Worm (Caenorhabditis elegans) whole organism, L2 larva: ENCODE results near the gene atgl-1.

Source experiments
- C34F6.9 ChIP-seq: fragments of 150-350 bp; optimal IDR thresholded peaks from 2 replicates; lab custom pipeline; 2014; ENCODE audit warnings: missing biosample characterization, missing genetic modification characterization
- F13H6.1 ChIP-seq: sonication (generic microtip); optimal IDR thresholded peaks from 2 replicates; lab custom pipeline; 2016; ENCODE audit warnings: missing genetic modification characterization, missing compliant biosample characterization
- Y55F3AM.14 ChIP-seq: fragments of 200-800 bp; sonication (Bioruptor generic); optimal IDR thresholded peaks from 2 replicates; lab custom pipeline; 2018; ENCODE audit warnings: mild to moderate bottlenecking, missing genetic modification characterization, missing compliant biosample characterization
- alr-1 ChIP-seq: fragments of 150-350 bp; optimal IDR thresholded peaks from 2 replicates; lab custom pipeline; 2014; ENCODE audit warnings: missing biosample characterization, missing genetic modification characterization
- aly-2 ChIP-seq: fragments of 150-350 bp; optimal IDR thresholded peaks from 2 replicates; lab custom pipeline; 2014; ENCODE audit warnings: missing biosample characterization, missing genetic modification characterization
- ama-1 ChIP-seq: fragments of 150-350 bp; optimal IDR thresholded peaks from 2 replicates; lab custom pipeline; 2018; ENCODE audit warnings: inconsistent platforms
- blmp-1 ChIP-seq: sonication (generic microtip); optimal IDR thresholded peaks from 2 replicates; lab custom pipeline; 2017; ENCODE audit warnings: missing genetic modification characterization, mild to moderate bottlenecking, missing compliant biosample characterization, antibody characterized with exemption, moderate library complexity; ENCODE audit not compliant: insufficient read depth
- ceh-82 ChIP-seq: fragments of 150-350 bp; optimal IDR thresholded peaks from 2 replicates; lab custom pipeline; 2014; ENCODE audit warnings: missing biosample characterization, missing genetic modification characterization
- crh-2 ChIP-seq: sonication (generic microtip); optimal IDR thresholded peaks from 2 replicates; lab custom pipeline; 2017; ENCODE audit warnings: missing biosample characterization, missing genetic modification characterization
- elt-3 ChIP-seq: sonication (generic microtip); optimal IDR thresholded peaks from 2 replicates; lab custom pipeline; 2017; ENCODE audit warnings: missing biosample characterization, missing genetic modification characterization
- fos-1 ChIP-seq: fragments of 150-350 bp; optimal IDR thresholded peaks from 2 replicates; lab custom pipeline; 2014; ENCODE audit warnings: missing biosample characterization, missing genetic modification characterization
- gmeb-1 ChIP-seq: fragments of 150-350 bp; optimal IDR thresholded peaks from 2 replicates; lab custom pipeline; 2014; ENCODE audit warnings: missing biosample characterization, missing genetic modification characterization
- lin-11 ChIP-seq: fragments of 150-350 bp; sonication (generic microtip); optimal IDR thresholded peaks from 2 replicates; lab custom pipeline; 2014; ENCODE audit warnings: missing biosample characterization, missing genetic modification characterization, inconsistent platforms, mixed read lengths
- lin-13 ChIP-seq: fragments of 150-350 bp; optimal IDR thresholded peaks from 2 replicates; lab custom pipeline; 2014; ENCODE audit warnings: missing biosample characterization, missing genetic modification reagents, missing genetic modification characterization
- lin-39 ChIP-seq: fragments of 150-350 bp; optimal IDR thresholded peaks from 2 replicates; lab custom pipeline; 2014; ENCODE audit warnings: missing biosample characterization, missing genetic modification reagents, missing genetic modification characterization
- lsy-2 ChIP-seq, 2 experiments: fragments of 150-350 bp in 1 of 2; sonication (generic microtip) in 1 of 2; optimal IDR thresholded peaks; 2 replicates each; lab custom pipeline; 2014 to 2017; ENCODE audit warnings: missing biosample characterization in 2 of 2, missing genetic modification characterization in 2 of 2
- mbf-1 ChIP-seq: sonication (generic microtip); optimal IDR thresholded peaks from 2 replicates; lab custom pipeline; 2017; ENCODE audit warnings: missing biosample characterization, missing genetic modification characterization
- mdl-1 ChIP-seq, 2 experiments: fragments of 150-350 bp in 1 of 2; sonication (generic microtip) in 1 of 2; optimal IDR thresholded peaks; 2 replicates each; lab custom pipeline; 2017; ENCODE audit warnings: missing biosample characterization in 2 of 2, missing genetic modification characterization in 2 of 2
- nhr-10 ChIP-seq: sonication (generic microtip); optimal IDR thresholded peaks from 2 replicates; lab custom pipeline; 2017; ENCODE audit warnings: missing biosample characterization, missing genetic modification characterization
- nhr-11 ChIP-seq: fragments of 150-350 bp; optimal IDR thresholded peaks from 2 replicates; lab custom pipeline; 2014; ENCODE audit warnings: missing biosample characterization, missing genetic modification characterization
- nhr-12 ChIP-seq: fragments of 150-350 bp; optimal IDR thresholded peaks from 2 replicates; lab custom pipeline; 2014; ENCODE audit warnings: missing biosample characterization, missing genetic modification characterization
- nhr-129 ChIP-seq: fragments of 150-350 bp; optimal IDR thresholded peaks from 2 replicates; lab custom pipeline; 2014; ENCODE audit warnings: missing biosample characterization, missing genetic modification characterization
- nhr-21 ChIP-seq: fragments of 150-350 bp; optimal IDR thresholded peaks from 2 replicates; lab custom pipeline; 2014; ENCODE audit warnings: missing biosample characterization, missing genetic modification characterization
- nhr-237 ChIP-seq: fragments of 150-350 bp; optimal IDR thresholded peaks from 2 replicates; lab custom pipeline; 2014; ENCODE audit warnings: missing biosample characterization, missing genetic modification characterization
- nhr-25 ChIP-seq: fragments of 150-350 bp; sonication (generic microtip); optimal IDR thresholded peaks from 3 replicates; lab custom pipeline; 2014; ENCODE audit warnings: missing biosample characterization, missing genetic modification characterization
- nhr-6 ChIP-seq: fragments of 150-350 bp; optimal IDR thresholded peaks from 2 replicates; lab custom pipeline; 2014; ENCODE audit warnings: missing biosample characterization, missing genetic modification characterization
- nhr-77 ChIP-seq: fragments of 150-350 bp; optimal IDR thresholded peaks from 2 replicates; lab custom pipeline; 2014; ENCODE audit warnings: missing biosample characterization, missing genetic modification characterization
- sem-4 ChIP-seq: fragments of 150-350 bp; optimal IDR thresholded peaks from 2 replicates; lab custom pipeline; 2014; ENCODE audit warnings: missing biosample characterization, missing genetic modification reagents, missing genetic modification characterization
- skn-1 ChIP-seq: sonication (generic microtip); optimal IDR thresholded peaks from 2 replicates; lab custom pipeline; 2017; ENCODE audit warnings: missing biosample characterization, missing genetic modification characterization
- sma-3 ChIP-seq: sonication (generic microtip); optimal IDR thresholded peaks from 2 replicates; lab custom pipeline; 2016; ENCODE audit warnings: missing genetic modification reagents, missing genetic modification characterization, missing compliant biosample characterization
- sma-9 ChIP-seq, 2 experiments: fragments of 150-350 bp in 1 of 2; sonication (generic microtip) in 1 of 2; optimal IDR thresholded peaks; 2 replicates each; lab custom pipeline; 2014 to 2016; ENCODE audit warnings: missing genetic modification characterization in 2 of 2, mild to moderate bottlenecking in 1 of 2, missing biosample characterization in 1 of 2, missing compliant biosample characterization in 1 of 2, missing genetic modification reagents in 1 of 2, moderate library complexity in 1 of 2
- snpc-4 ChIP-seq: fragments of 150-350 bp; optimal IDR thresholded peaks from 2 replicates; lab custom pipeline; 2014; ENCODE audit warnings: missing biosample characterization, missing genetic modification characterization
- unc-39 ChIP-seq: fragments of 150-350 bp; optimal IDR thresholded peaks from 2 replicates; lab custom pipeline; 2014; ENCODE audit warnings: missing biosample characterization, missing genetic modification characterization
- unc-55 ChIP-seq: fragments of 150-350 bp; sonication (generic microtip); optimal IDR thresholded peaks from 3 replicates; lab custom pipeline; 2014; ENCODE audit warnings: missing biosample characterization, missing genetic modification reagents, missing genetic modification characterization
- unc-62 ChIP-seq: fragments of 150-350 bp; optimal IDR thresholded peaks from 2 replicates; lab custom pipeline; 2014; ENCODE audit warnings: missing biosample characterization, missing genetic modification reagents, missing genetic modification characterization
- zag-1 ChIP-seq: fragments of 150-350 bp; optimal IDR thresholded peaks from 2 replicates; lab custom pipeline; 2014; ENCODE audit warnings: missing biosample characterization, missing genetic modification characterization
- ztf-11 ChIP-seq: sonication (generic microtip); optimal IDR thresholded peaks from 2 replicates; lab custom pipeline; 2017; ENCODE audit warnings: missing biosample characterization, missing genetic modification characterization

Gene atgl-1

ce11 chrIII:6420995-6421404 is 1.7 kb upstream of the atgl-1 start (continued):
- no peak for TF ChIP-seq nhr-237 (tag; lab: Kevin White, UChicago)
- TF ChIP-seq mbf-1 (tag; lab: Kevin White, UChicago): no peak
- peak; percentile 55 for TF ChIP-seq ceh-82
- no peak for TF ChIP-seq lin-39
- peak; percentile 50 for TF ChIP-seq nhr-6 (tag; lab: Kevin White, UChicago)
- peak; percentile 95 for TF ChIP-seq sma-3
- no peak for TF ChIP-seq nhr-77
- TF ChIP-seq ama-1 (lab: Kevin White, UChicago): no peak
- no peak for TF ChIP-seq snpc-4 (tag; lab: Kevin White, UChicago)
- peak; percentile 81 for TF ChIP-seq sem-4 (tag; lab: Kevin White, UChicago)
- TF ChIP-seq nhr-129 (tag; lab: Kevin White, UChicago): peak; percentile 44
- peak; percentile 47 for TF ChIP-seq zag-1 (tag; lab: Kevin White, UChicago)
- TF ChIP-seq F13H6.1 (tag; lab: Kevin White, UChicago): peak; percentile 94
- peak; percentile 53 to 89 for TF ChIP-seq lsy-2 (tag; optimal IDR thresholded peaks at IDR 0.05; lab: Kevin White, UChicago)
- peak; percentile 89 for TF ChIP-seq Y55F3AM.14 (GFP tag; lab: Kevin White, UChicago)
- TF ChIP-seq gmeb-1 (tag; lab: Kevin White, UChicago): peak; percentile 85
- peak; percentile 71 for TF ChIP-seq lin-11 (tag; lab: Kevin White, UChicago)
- TF ChIP-seq mdl-1 (tag; optimal IDR thresholded peaks at IDR 0.05; lab: Kevin White, UChicago): peak; percentile 95 to 97
- peak; percentile 58 for TF ChIP-seq fos-1 (tag; lab: Kevin White, UChicago)
- TF ChIP-seq nhr-11 (tag; lab: Kevin White, UChicago): no peak
- TF ChIP-seq skn-1 (tag; lab: Kevin White, UChicago): no peak
- no peak for TF ChIP-seq aly-2
- peak; percentile 83 for TF ChIP-seq blmp-1 (tag; lab: Kevin White, UChicago)

DNA sequence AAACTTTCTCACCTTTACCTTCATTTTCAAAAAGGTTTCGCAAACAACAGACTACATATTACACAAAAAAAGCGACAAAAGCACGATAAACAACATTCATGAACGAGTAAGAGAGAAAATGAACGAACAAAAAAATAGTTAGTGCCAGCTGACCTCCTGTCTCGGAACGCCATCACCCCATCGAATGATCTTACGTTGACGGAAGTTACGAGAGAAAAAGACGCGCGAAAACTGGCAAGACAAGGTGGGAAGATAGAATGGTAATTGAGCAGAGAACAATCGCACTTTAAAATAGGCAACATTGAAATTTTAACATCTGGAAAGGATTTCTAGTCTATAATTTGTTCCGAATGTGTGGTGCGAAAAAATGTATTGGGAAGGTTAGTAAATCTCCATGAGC is 942 bp upstream of the atgl-1 start:
- no peak for TF ChIP-seq ztf-11 (tag; lab: Kevin White, UChicago)
- peak in 1 of 2 experiments; percentile 20 for TF ChIP-seq mdl-1 (tag; optimal IDR thresholded peaks at IDR 0.05; lab: Kevin White, UChicago)
- TF ChIP-seq nhr-129 (tag; lab: Kevin White, UChicago): peak; percentile 11
- TF ChIP-seq lin-13 (GFP tag; lab: Kevin White, UChicago): no peak
- no peak for TF ChIP-seq ceh-82
- TF ChIP-seq nhr-21 (tag; lab: Kevin White, UChicago): no peak
- no peak for TF ChIP-seq lsy-2 (tag; optimal IDR thresholded peaks at IDR 0.05; lab: Kevin White, UChicago)
- no peak for TF ChIP-seq nhr-11 (tag; lab: Kevin White, UChicago)
- peak; percentile 3 for TF ChIP-seq sma-9 (GFP tag; optimal IDR thresholded peaks at IDR 0.05; lab: Kevin White, UChicago)
- no peak for TF ChIP-seq sma-9 (tag; optimal IDR thresholded peaks at IDR 0.05; lab: Kevin White, UChicago)
- TF ChIP-seq crh-2 (tag; lab: Kevin White, UChicago): peak; percentile 26
- TF ChIP-seq aly-2: no peak
- no peak for TF ChIP-seq snpc-4 (tag; lab: Kevin White, UChicago)
- TF ChIP-seq nhr-10 (tag; lab: Kevin White, UChicago): no peak
- no peak for TF ChIP-seq unc-55 (GFP tag; lab: Kevin White, UChicago)
- TF ChIP-seq elt-3 (tag; lab: Kevin White, UChicago): no peak
- TF ChIP-seq F13H6.1 (tag; lab: Kevin White, UChicago): no peak
- peak; percentile 18 for TF ChIP-seq nhr-25 (tag; lab: Kevin White, UChicago)
- peak; percentile 2 for TF ChIP-seq fos-1 (tag; lab: Kevin White, UChicago)
- TF ChIP-seq zag-1 (tag; lab: Kevin White, UChicago): no peak
- TF ChIP-seq unc-62 (GFP tag; lab: Kevin White, UChicago): no peak
- no peak for TF ChIP-seq nhr-237 (tag; lab: Kevin White, UChicago)
- TF ChIP-seq sma-3: no peak
- TF ChIP-seq, all 48 proteins: peak for 6

DNA sequence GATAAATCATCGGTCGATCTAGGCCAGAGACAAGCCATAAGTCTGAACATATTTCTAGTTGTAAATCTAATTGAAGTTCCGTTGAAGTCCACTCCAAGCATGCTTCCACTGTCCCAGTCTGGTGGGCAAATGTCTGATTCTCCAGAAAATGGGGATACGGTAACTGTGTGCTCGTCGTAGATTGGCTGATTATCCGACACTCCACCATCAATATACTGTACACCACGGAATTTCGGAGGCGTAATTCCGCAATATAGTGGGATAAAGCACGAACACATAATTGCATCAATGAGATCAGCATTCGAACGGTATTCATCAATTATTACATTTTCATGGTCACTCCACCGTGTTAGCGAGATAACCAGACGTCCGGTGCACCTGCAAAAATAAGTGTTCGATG is 1.0 kb downstream of the atgl-1 start:
- TF ChIP-seq elt-3 (tag; lab: Kevin White, UChicago) (no peak), unc-62 (GFP tag; lab: Kevin White, UChicago) (no peak), C34F6.9 (tag; lab: Kevin White, UChicago) (no peak), alr-1 (tag; lab: Kevin White, UChicago) (no peak), unc-39 (tag; lab: Kevin White, UChicago) (no peak), nhr-12 (tag; lab: Kevin White, UChicago) (no peak), blmp-1 (tag; lab: Kevin White, UChicago) (no peak), nhr-25 (tag; lab: Kevin White, UChicago) (no peak), F13H6.1 (tag; lab: Kevin White, UChicago) (no peak), unc-55 (GFP tag; lab: Kevin White, UChicago) (no peak), skn-1 (tag; lab: Kevin White, UChicago) (no peak), ceh-82 (no peak), ztf-11 (tag; lab: Kevin White, UChicago) (no peak), nhr-129 (tag; lab: Kevin White, UChicago) (no peak), ama-1 (lab: Kevin White, UChicago) (no peak)
